Worm (Caenorhabditis elegans): ENCODE data around the gene srx-95.
A peak's percentile ranks its signal among the peaks of the same experiment; 100 is the strongest.

Gene srx-95

ce11 chrII:6800104-6800711 is 45.6 kb upstream of the srx-95 start, which contains the start of gene F31E8.4:
F31E8.4 (minus strand) TSS chrII:6800154.
- TF ChIP-seq lin-13 (GFP tag; optimal IDR thresholded peaks at IDR 0.05) (no peak), nhr-11 (tag; optimal IDR thresholded peaks at IDR 0.05) (no peak), vab-15 (tag; optimal IDR thresholded peaks at IDR 0.05) (no peak), swsn-7 (tag; optimal IDR thresholded peaks at IDR 0.05) (no peak), lin-39 (tag; optimal IDR thresholded peaks at IDR 0.05) (no peak), skn-1 (tag; optimal IDR thresholded peaks at IDR 0.05) (no peak), snu-23 (GFP tag; optimal IDR thresholded peaks at IDR 0.05) (peak; percentile 38), sptf-1 (tag; optimal IDR thresholded peaks at IDR 0.05) (no peak), nhr-90 (tag; optimal IDR thresholded peaks at IDR 0.05; ENCODE audit: poor library complexity) (peak; percentile 0), nhr-71 (tag; optimal IDR thresholded peaks at IDR 0.05) (peak; percentile 22), blmp-1 (tag; optimal IDR thresholded peaks at IDR 0.05) (peak; percentile 67), ceh-82 (tag; optimal IDR thresholded peaks at IDR 0.05) (no peak), lin-14 (GFP tag; optimal IDR thresholded peaks at IDR 0.05) (peak; percentile 81), ces-1 (GFP tag; optimal IDR thresholded peaks at IDR 0.05) (no peak), sup-37 (GFP tag; optimal IDR thresholded peaks at IDR 0.05) (no peak), nhr-84 (tag; optimal IDR thresholded peaks at IDR 0.05) (no peak), nhr-47 (tag; optimal IDR thresholded peaks at IDR 0.05) (no peak), lin-35 (GFP tag; optimal IDR thresholded peaks at IDR 0.05) (peak in 1 of 2 experiments; percentile 39), nhr-12 (tag; optimal IDR thresholded peaks at IDR 0.05) (no peak), mdl-1 (tag; optimal IDR thresholded peaks at IDR 0.05) (peak in 1 of 2 experiments; percentile 24), ets-5 (GFP tag; IDR thresholded peaks at IDR 0.05) (no peak), F16B12.6 (tag; optimal IDR thresholded peaks at IDR 0.05) (no peak), aly-2 (tag; optimal IDR thresholded peaks at IDR 0.05) (no peak), fkh-4 (tag; optimal IDR thresholded peaks at IDR 0.05; ENCODE audit: borderline replicate concordance) (no peak), alr-1 (tag; optimal IDR thresholded peaks at IDR 0.05; ENCODE audit: borderline replicate concordance) (no peak), egl-13 (tag; optimal IDR thresholded peaks at IDR 0.05) (no peak), ceh-8 (GFP tag; optimal IDR thresholded peaks at IDR 0.05) (no peak), nhr-237 (tag; optimal IDR thresholded peaks at IDR 0.05) (no peak), C16A3.4 (tag; optimal IDR thresholded peaks at IDR 0.05) (no peak), unc-30 (tag; optimal IDR thresholded peaks at IDR 0.05) (no peak), unc-86 (tag; optimal IDR thresholded peaks at IDR 0.05) (no peak), dpl-1 (GFP tag; optimal IDR thresholded peaks at IDR 0.05) (no peak), hlh-17 (GFP tag; optimal IDR thresholded peaks at IDR 0.05; ENCODE audit: borderline replicate concordance) (no peak), fkh-10 (GFP tag; optimal IDR thresholded peaks at IDR 0.05) (no peak), nhr-28 (tag; optimal IDR thresholded peaks at IDR 0.05) (no peak), mef-2 (tag; optimal IDR thresholded peaks at IDR 0.05) (no peak), elt-2 (tag; optimal IDR thresholded peaks at IDR 0.05) (peak; percentile 30), dsc-1 (tag; optimal IDR thresholded peaks at IDR 0.05) (no peak), efl-1 (optimal IDR thresholded peaks at IDR 0.05) (peak; percentile 5), efl-1 (GFP tag; optimal IDR thresholded peaks at IDR 0.05 in 1 of 2) (no peak), egl-27 (tag; optimal IDR thresholded peaks at IDR 0.05) (no peak), elt-3 (tag; optimal IDR thresholded peaks at IDR 0.05) (peak in 1 of 6 experiments; percentile 52), nhr-20 (tag; optimal IDR thresholded peaks at IDR 0.05) (peak; percentile 47), ceh-90 (tag; optimal IDR thresholded peaks at IDR 0.05) (no peak), xbp-1 (tag; optimal IDR thresholded peaks at IDR 0.05) (no peak), lsy-2 (tag; optimal IDR thresholded peaks at IDR 0.05) (peak in 1 of 2 experiments; percentile 19), mep-1 (tag; optimal IDR thresholded peaks at IDR 0.05) (peak; percentile 12), nhr-19 (GFP tag; conservative IDR thresholded peaks at IDR 0.05) (no peak), tbx-2 (tag; optimal IDR thresholded peaks at IDR 0.05) (no peak), pqm-1 (tag; optimal IDR thresholded peaks at IDR 0.05) (no peak), ama-1 (optimal IDR thresholded peaks at IDR 0.05) (no peak), nhr-76 (tag; optimal IDR thresholded peaks at IDR 0.05) (no peak), isw-1 (GFP tag; IDR thresholded peaks at IDR 0.05) (no peak)
